Worm (Caenorhabditis elegans) whole organism, late embryonic: ENCODE results near the gene coa-3.

Source experiments
- K09A11.1 ChIP-seq: sonication (generic microtip); optimal IDR thresholded peaks from 2 replicates; lab custom pipeline; 2017; ENCODE audit warnings: antibody characterized with exemption, mild to moderate bottlenecking, missing genetic modification characterization, missing compliant biosample characterization; ENCODE audit not compliant: insufficient read depth
- ama-1 ChIP-seq: fragments of 150-350 bp; optimal IDR thresholded peaks from 2 replicates; lab custom pipeline; 2014
- ceh-34 ChIP-seq: sonication (generic microtip); optimal IDR thresholded peaks from 2 replicates; lab custom pipeline; 2016; ENCODE audit warnings: mild to moderate bottlenecking, missing genetic modification characterization, missing compliant biosample characterization
- ets-4 ChIP-seq: sonication (generic microtip); optimal IDR thresholded peaks from 2 replicates; lab custom pipeline; 2016; ENCODE audit warnings: missing genetic modification characterization, missing compliant biosample characterization
- fkh-10 ChIP-seq: fragments of 150-350 bp; optimal IDR thresholded peaks from 2 replicates; lab custom pipeline; 2014; ENCODE audit warnings: missing biosample characterization, missing genetic modification reagents, missing genetic modification characterization
- hlh-6 ChIP-seq: sonication (generic microtip); optimal IDR thresholded peaks from 2 replicates; lab custom pipeline; 2016; ENCODE audit warnings: missing genotype, missing genetic modification characterization, missing compliant biosample characterization
- lin-11 ChIP-seq: fragments of 200-800 bp; sonication (Bioruptor generic); optimal IDR thresholded peaks from 2 replicates; lab custom pipeline; 2018; ENCODE audit warnings: mild to moderate bottlenecking, missing genetic modification characterization, missing compliant biosample characterization
- tbx-2 ChIP-seq: sonication (generic microtip); optimal IDR thresholded peaks from 2 replicates; lab custom pipeline; 2016; ENCODE audit warnings: missing genetic modification characterization, missing compliant biosample characterization

- TF ChIP-seq ceh-34 (tag; lab: Kevin White, UChicago) (no peak), hlh-6 (tag; lab: Kevin White, UChicago) (no peak), K09A11.1 (tag; lab: Kevin White, UChicago) (no peak), ama-1 (no peak), lin-11 (tag; lab: Kevin White, UChicago) (no peak), tbx-2 (tag; lab: Kevin White, UChicago) (no peak), ets-4 (no peak), fkh-10 (no peak)
These were observed 5.6 kb upstream of the coa-3 start, which contains the start of gene F35D11.3 for ce11 chrII:4608073-4608472.
